Worm (Caenorhabditis elegans) whole organism, L4 larva: ENCODE data around the gene sru-7.

Source experiments
- T20F7.1 ChIP-seq: fragments of 200-800 bp; sonication (Bioruptor generic); optimal IDR thresholded peaks from 2 replicates; lab custom pipeline; 2018; ENCODE audit warnings: mild to moderate bottlenecking, missing genetic modification characterization, missing compliant biosample characterization
- Y5F2A.4 ChIP-seq: fragments of 200-800 bp; sonication (Bioruptor generic); optimal IDR thresholded peaks from 2 replicates; lab custom pipeline; 2018; ENCODE audit warnings: mild to moderate bottlenecking, missing genetic modification characterization, missing compliant biosample characterization
- ama-1 ChIP-seq: fragments of 150-350 bp; optimal IDR thresholded peaks from 2 replicates; lab custom pipeline; 2014; ENCODE audit warnings: inconsistent platforms, mixed read lengths
- ceh-28 ChIP-seq: fragments of 150-350 bp; optimal IDR thresholded peaks from 2 replicates; lab custom pipeline; 2014; ENCODE audit warnings: missing biosample characterization, missing genetic modification reagents, missing genetic modification characterization
- ces-1 ChIP-seq: fragments of 150-350 bp; sonication (generic microtip); optimal IDR thresholded peaks from 4 replicates; lab custom pipeline; 2014; ENCODE audit warnings: missing biosample characterization, missing genetic modification reagents, missing genetic modification characterization
- lsy-2 ChIP-seq, 2 experiments: fragments of 150-350 bp in 1 of 2; sonication (generic microtip) in 1 of 2; optimal IDR thresholded peaks; 2 replicates each; lab custom pipeline; 2014 to 2017; ENCODE audit warnings: missing biosample characterization in 2 of 2, missing genetic modification characterization in 2 of 2
- nhr-42 ChIP-seq: fragments of 200-800 bp; sonication (Bioruptor generic); IDR thresholded peaks from 2 replicates; pipeline ENCODE4 v1.3.6; 2022; ENCODE audit warnings: missing genetic modification characterization, missing compliant biosample characterization
- nhr-76 ChIP-seq: fragments of 150-350 bp; optimal IDR thresholded peaks from 2 replicates; lab custom pipeline; 2014; ENCODE audit warnings: missing biosample characterization, missing genetic modification characterization
- nhr-77 ChIP-seq: fragments of 150-350 bp; optimal IDR thresholded peaks from 2 replicates; lab custom pipeline; 2014; ENCODE audit warnings: missing biosample characterization, missing genetic modification characterization
- pha-4 ChIP-seq, 2 experiments: fragments of 150-350 bp in 1 of 2; fragments of 200-800 bp in 1 of 2; sonication (Bioruptor generic) in 1 of 2; IDR thresholded peaks in 1 of 2; optimal IDR thresholded peaks in 1 of 2; 2 replicates each; pipeline versions ENCODE4 v1.3.6 to Lab custom; 2014 to 2022; ENCODE audit warnings: missing genetic modification characterization in 2 of 2, missing genetic modification reagents in 2 of 2, missing biosample characterization in 1 of 2, missing compliant biosample characterization in 1 of 2
- snpc-4 ChIP-seq: fragments of 150-350 bp; optimal IDR thresholded peaks from 2 replicates; lab custom pipeline; 2014; ENCODE audit warnings: missing biosample characterization, missing genetic modification characterization
- spr-1 ChIP-seq: sonication (generic microtip); optimal IDR thresholded peaks from 2 replicates; lab custom pipeline; 2016; ENCODE audit warnings: mild to moderate bottlenecking, missing genetic modification characterization, missing compliant biosample characterization
- zag-1 ChIP-seq: fragments of 150-350 bp; optimal IDR thresholded peaks from 2 replicates; lab custom pipeline; 2014; ENCODE audit warnings: missing biosample characterization, missing genetic modification characterization
- zip-11 ChIP-seq: fragments of 200-800 bp; sonication (Bioruptor generic); IDR thresholded peaks from 2 replicates; pipeline ENCODE4 v1.3.6; 2022; ENCODE audit warnings: missing genetic modification characterization, missing compliant biosample characterization

ce11 chrIV:8473756-8474155 is 18.6 kb upstream of the sru-7 start, which contains the start of gene C28C12.11:
- no peak for TF ChIP-seq nhr-76
- no peak for TF ChIP-seq ces-1 (GFP tag; lab: Kevin White, UChicago)
- no peak for TF ChIP-seq pha-4 (GFP tag; IDR thresholded peaks at IDR 0.05; lab: Robert Waterston, UW)
- no peak for TF ChIP-seq pha-4 (tag; optimal IDR thresholded peaks at IDR 0.05; lab: Kevin White, UChicago)
- no peak for TF ChIP-seq snpc-4 (tag; lab: Kevin White, UChicago)
- TF ChIP-seq spr-1 (tag; lab: Kevin White, UChicago): no peak
- TF ChIP-seq nhr-77: no peak
- no peak for TF ChIP-seq ama-1 (lab: Kevin White, UChicago)
- no peak for TF ChIP-seq Y5F2A.4 (GFP tag; lab: Kevin White, UChicago)
- no peak for TF ChIP-seq lsy-2 (tag; optimal IDR thresholded peaks at IDR 0.05; lab: Kevin White, UChicago)
- no peak for TF ChIP-seq zip-11
- no peak for TF ChIP-seq T20F7.1 (GFP tag; lab: Kevin White, UChicago)
- TF ChIP-seq ceh-28 (tag; lab: Kevin White, UChicago): no peak
- TF ChIP-seq zag-1 (tag; lab: Kevin White, UChicago): no peak
- no peak for TF ChIP-seq nhr-42 (GFP tag; lab: Robert Waterston, UW)
